Worm (Caenorhabditis elegans) whole organism, L2 larva: ENCODE data around the gene immt-1.

ENCODE experiments used
- R02D3.7 ChIP-seq: fragments of 150-350 bp; optimal IDR thresholded peaks from 2 replicates; lab custom pipeline; 2014; ENCODE audit warnings: missing biosample characterization, missing genetic modification characterization
- ama-1 ChIP-seq: fragments of 150-350 bp; optimal IDR thresholded peaks from 2 replicates; lab custom pipeline; 2018; ENCODE audit warnings: inconsistent platforms
- ceh-16 ChIP-seq: fragments of 150-350 bp; optimal IDR thresholded peaks from 2 replicates; lab custom pipeline; 2014; ENCODE audit warnings: missing biosample characterization, missing genetic modification characterization
- elt-1 ChIP-seq: fragments of 150-350 bp; optimal IDR thresholded peaks from 2 replicates; lab custom pipeline; 2014; ENCODE audit warnings: missing biosample characterization, missing genetic modification characterization
- elt-3 ChIP-seq: sonication (generic microtip); optimal IDR thresholded peaks from 2 replicates; lab custom pipeline; 2017; ENCODE audit warnings: missing biosample characterization, missing genetic modification characterization
- fos-1 ChIP-seq: fragments of 150-350 bp; optimal IDR thresholded peaks from 2 replicates; lab custom pipeline; 2014; ENCODE audit warnings: missing biosample characterization, missing genetic modification characterization
- lin-13 ChIP-seq: fragments of 150-350 bp; optimal IDR thresholded peaks from 2 replicates; lab custom pipeline; 2014; ENCODE audit warnings: missing biosample characterization, missing genetic modification reagents, missing genetic modification characterization
- mdl-1 ChIP-seq, 2 experiments: fragments of 150-350 bp in 1 of 2; sonication (generic microtip) in 1 of 2; optimal IDR thresholded peaks; 2 replicates each; lab custom pipeline; 2017; ENCODE audit warnings: missing biosample characterization in 2 of 2, missing genetic modification characterization in 2 of 2
- nhr-237 ChIP-seq: fragments of 150-350 bp; optimal IDR thresholded peaks from 2 replicates; lab custom pipeline; 2014; ENCODE audit warnings: missing biosample characterization, missing genetic modification characterization
- nhr-25 ChIP-seq: fragments of 150-350 bp; sonication (generic microtip); optimal IDR thresholded peaks from 3 replicates; lab custom pipeline; 2014; ENCODE audit warnings: missing biosample characterization, missing genetic modification characterization
- nhr-77 ChIP-seq: fragments of 150-350 bp; optimal IDR thresholded peaks from 2 replicates; lab custom pipeline; 2014; ENCODE audit warnings: missing biosample characterization, missing genetic modification characterization
- skn-1 ChIP-seq: sonication (generic microtip); optimal IDR thresholded peaks from 2 replicates; lab custom pipeline; 2017; ENCODE audit warnings: missing biosample characterization, missing genetic modification characterization
- unc-39 ChIP-seq: fragments of 150-350 bp; optimal IDR thresholded peaks from 2 replicates; lab custom pipeline; 2014; ENCODE audit warnings: missing biosample characterization, missing genetic modification characterization

DNA sequence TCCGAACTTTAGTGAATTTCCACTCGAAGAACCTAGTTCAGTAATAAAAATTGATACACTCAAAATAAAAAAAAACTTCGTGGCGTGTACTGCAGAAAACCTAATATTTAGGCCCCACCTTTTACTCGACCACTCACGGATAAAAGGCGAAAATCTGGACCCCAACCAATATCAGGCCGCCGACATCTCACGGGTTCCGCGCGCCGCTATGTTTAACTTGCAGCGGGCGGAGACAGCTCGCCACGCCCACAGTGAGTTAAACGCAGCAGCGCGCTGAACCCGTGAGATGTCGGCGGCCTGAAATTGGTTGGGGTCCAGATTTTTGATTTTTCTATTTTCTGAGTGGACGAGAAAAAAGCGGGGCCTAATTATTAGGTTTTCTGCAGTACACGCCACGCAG lies 54.1 kb downstream of the immt-1 start:
- TF ChIP-seq nhr-237 (no peak), fos-1 (no peak), R02D3.7 (tag; lab: Kevin White, UChicago) (no peak), mdl-1 (tag; optimal IDR thresholded peaks at IDR 0.05; lab: Kevin White, UChicago) (no peak), ama-1 (lab: Kevin White, UChicago) (no peak), elt-1 (tag; lab: Kevin White, UChicago) (no peak), elt-3 (tag; lab: Kevin White, UChicago) (no peak), ceh-16 (no peak), nhr-25 (tag; lab: Kevin White, UChicago) (no peak), lin-13 (GFP tag; lab: Kevin White, UChicago) (no peak), unc-39 (tag; lab: Kevin White, UChicago) (no peak), skn-1 (no peak), nhr-77 (no peak)
